Worm (Caenorhabditis elegans): ENCODE measurements around the gene mboa-6.

- TF ChIP-seq mab-5 (tag; optimal IDR thresholded peaks at IDR 0.05) = no peak
- TF ChIP-seq alr-1 (tag; optimal IDR thresholded peaks at IDR 0.05) = no peak
- no peak for TF ChIP-seq ama-1 (optimal IDR thresholded peaks at IDR 0.05)
- TF ChIP-seq egl-27 (tag; optimal IDR thresholded peaks at IDR 0.05) = no peak
- TF ChIP-seq lin-39 (tag; optimal IDR thresholded peaks at IDR 0.05) = no peak
- TF ChIP-seq nhr-10 (tag; optimal IDR thresholded peaks at IDR 0.05) = no peak
- TF ChIP-seq unc-62 (GFP tag; optimal IDR thresholded peaks at IDR 0.05) = no peak
- no peak for TF ChIP-seq ztf-11 (tag; optimal IDR thresholded peaks at IDR 0.05)
- TF ChIP-seq ceh-16 (tag; optimal IDR thresholded peaks at IDR 0.05) = no peak
These were observed 27.6 kb downstream of the mboa-6 start for ce11 chrIII:1934141-1934540.
